Worm (Caenorhabditis elegans) whole organism, young adult: ENCODE results near the gene C23G10.11.

ENCODE experiments used
- C06A6.2 ChIP-seq: fragments of 200-800 bp; sonication (Bioruptor generic); conservative IDR thresholded peaks from 2 replicates; pipeline ENCODE4 v1.3.6; 2022; ENCODE audit warnings: missing genetic modification characterization, missing compliant biosample characterization
- D2030.7 ChIP-seq: fragments of 200-800 bp; sonication (Bioruptor generic); IDR thresholded peaks from 2 replicates; pipeline ENCODE4 v1.3.6; 2022; ENCODE audit warnings: missing genetic modification reagents, missing genetic modification characterization, missing compliant biosample characterization
- F33H1.4 ChIP-seq: fragments of 200-800 bp; sonication (Bioruptor generic); IDR thresholded peaks from 2 replicates; pipeline ENCODE4 v1.3.6; 2022; ENCODE audit warnings: missing genetic modification reagents, missing genetic modification characterization, missing compliant biosample characterization
- F37B4.10 ChIP-seq: fragments of 200-800 bp; sonication (Bioruptor generic); IDR thresholded peaks from 2 replicates; pipeline ENCODE4 v1.3.6; 2022; ENCODE audit warnings: missing genetic modification characterization, missing compliant biosample characterization
- F49E8.2 ChIP-seq: sonication (generic microtip); optimal IDR thresholded peaks from 3 replicates; lab custom pipeline; 2017; ENCODE audit warnings: missing genetic modification characterization, mild to moderate bottlenecking, missing compliant biosample characterization, antibody characterized with exemption, moderate library complexity; ENCODE audit not compliant: insufficient read depth
- F57A8.1 ChIP-seq: fragments of 200-800 bp; sonication (Bioruptor generic); optimal IDR thresholded peaks from 2 replicates; lab custom pipeline; 2018; ENCODE audit warnings: mild to moderate bottlenecking, missing genetic modification characterization, moderate library complexity, missing compliant biosample characterization
- T26A5.8 ChIP-seq: sonication (generic microtip); optimal IDR thresholded peaks from 2 replicates; lab custom pipeline; 2016; ENCODE audit warnings: missing genetic modification characterization, missing compliant biosample characterization
- Y53G8AR.9 ChIP-seq: fragments of 200-800 bp; sonication (Bioruptor generic); conservative IDR thresholded peaks from 2 replicates; pipeline ENCODE4 v1.3.6; 2022; ENCODE audit warnings: missing genetic modification reagents, missing genetic modification characterization, missing compliant biosample characterization
- Y56A3A.18 ChIP-seq: fragments of 200-800 bp; sonication (Bioruptor generic); IDR thresholded peaks from 2 replicates; pipeline ENCODE4 v1.3.6; 2022; ENCODE audit warnings: missing genetic modification reagents, missing genetic modification characterization, missing compliant biosample characterization
- aptf-3 ChIP-seq: fragments of 200-800 bp; sonication (Bioruptor generic); IDR thresholded peaks from 2 replicates; pipeline ENCODE4 v1.3.6; 2022; ENCODE audit warnings: missing genetic modification characterization, missing compliant biosample characterization
- attf-5 ChIP-seq: fragments of 200-800 bp; sonication (Bioruptor generic); optimal IDR thresholded peaks from 2 replicates; lab custom pipeline; 2018; ENCODE audit warnings: mild to moderate bottlenecking, missing genetic modification characterization, missing compliant biosample characterization
- bed-1 ChIP-seq: fragments of 200-800 bp; sonication (Bioruptor generic); IDR thresholded peaks from 2 replicates; pipeline ENCODE4 v1.3.6; 2022; ENCODE audit warnings: missing genetic modification reagents, missing genetic modification characterization, missing compliant biosample characterization
- cebp-1 ChIP-seq, 2 experiments: fragments of 200-800 bp in 1 of 2; sonication (Bioruptor generic) in 1 of 2; sonication (generic microtip) in 1 of 2; IDR thresholded peaks in 1 of 2; optimal IDR thresholded peaks in 1 of 2; 2 replicates each; pipeline versions ENCODE4 v1.3.6 to Lab custom; 2017 to 2022; ENCODE audit warnings: missing compliant biosample characterization in 2 of 2, missing genetic modification characterization in 2 of 2, mild to moderate bottlenecking in 1 of 2, missing genetic modification reagents in 1 of 2, moderate library complexity in 1 of 2
- cebp-2 ChIP-seq: fragments of 200-800 bp; sonication (Bioruptor generic); IDR thresholded peaks from 2 replicates; pipeline ENCODE4 v1.3.6; 2022; ENCODE audit warnings: missing genetic modification characterization, missing compliant biosample characterization
- ceh-100 ChIP-seq: fragments of 200-800 bp; sonication (Bioruptor generic); IDR thresholded peaks from 2 replicates; pipeline ENCODE4 v1.3.6; 2022; ENCODE audit warnings: missing genetic modification reagents, missing genetic modification characterization, missing compliant biosample characterization
- ceh-58 ChIP-seq: fragments of 200-800 bp; sonication (Bioruptor generic); IDR thresholded peaks from 2 replicates; pipeline ENCODE4 v1.3.6; 2022; ENCODE audit warnings: missing genetic modification characterization, missing compliant biosample characterization
- ceh-79 ChIP-seq: sonication (generic microtip); optimal IDR thresholded peaks from 2 replicates; lab custom pipeline; 2017; ENCODE audit warnings: mild to moderate bottlenecking, missing genetic modification characterization, missing compliant biosample characterization
- ceh-91 ChIP-seq: fragments of 200-800 bp; sonication (Bioruptor generic); IDR thresholded peaks from 2 replicates; pipeline ENCODE4 v1.3.6; 2022; ENCODE audit warnings: missing genetic modification reagents, missing genetic modification characterization, missing compliant biosample characterization
- dox-1 ChIP-seq: fragments of 200-800 bp; sonication (Bioruptor generic); IDR thresholded peaks from 2 replicates; pipeline ENCODE4 v1.3.6; 2022; ENCODE audit warnings: missing genetic modification reagents, missing genetic modification characterization, missing compliant biosample characterization
- dpff-1 ChIP-seq: sonication (generic microtip); optimal IDR thresholded peaks from 2 replicates; lab custom pipeline; 2017; ENCODE audit warnings: mild to moderate bottlenecking, missing genetic modification characterization, missing compliant biosample characterization
- ets-4 ChIP-seq: fragments of 200-800 bp; sonication (Bioruptor generic); optimal IDR thresholded peaks from 2 replicates; lab custom pipeline; 2018; ENCODE audit warnings: mild to moderate bottlenecking, missing genetic modification characterization, missing compliant biosample characterization
- him-1 ChIP-seq: sonication (generic microtip); optimal IDR thresholded peaks from 2 replicates; lab custom pipeline; 2016; ENCODE audit warnings: missing genotype, missing genetic modification reagents, missing genetic modification characterization, missing compliant biosample characterization
- hlh-12 ChIP-seq: sonication (generic microtip); optimal IDR thresholded peaks from 2 replicates; lab custom pipeline; 2016; ENCODE audit warnings: missing genetic modification characterization, missing compliant biosample characterization
- hmg-1.2 ChIP-seq: fragments of 200-800 bp; sonication (Bioruptor generic); IDR thresholded peaks from 2 replicates; pipeline ENCODE4 v1.3.6; 2022; ENCODE audit warnings: missing genetic modification reagents, missing genetic modification characterization, missing compliant biosample characterization
- hmg-20 ChIP-seq: fragments of 200-800 bp; sonication (Bioruptor generic); IDR thresholded peaks from 2 replicates; pipeline ENCODE4 v1.3.6; 2022; ENCODE audit warnings: missing genetic modification reagents, missing genetic modification characterization, missing compliant biosample characterization
- hsf-1 ChIP-seq: fragments of 200-800 bp; sonication (Bioruptor generic); IDR thresholded peaks from 2 replicates; pipeline ENCODE4 v1.3.6; 2022; ENCODE audit warnings: missing genetic modification reagents, missing genetic modification characterization, missing compliant biosample characterization
- lag-1 ChIP-seq: fragments of 200-800 bp; sonication (Bioruptor generic); IDR thresholded peaks from 2 replicates; pipeline ENCODE4 v1.3.6; 2022; ENCODE audit warnings: missing genetic modification reagents, missing genetic modification characterization, missing compliant biosample characterization
- let-526 ChIP-seq: fragments of 200-800 bp; sonication (Bioruptor generic); IDR thresholded peaks from 2 replicates; pipeline ENCODE4 v1.3.6; 2022; ENCODE audit warnings: missing genetic modification reagents, missing genetic modification characterization, missing compliant biosample characterization
- lsl-1 ChIP-seq: fragments of 200-800 bp; sonication (Bioruptor generic); optimal IDR thresholded peaks from 2 replicates; lab custom pipeline; 2018; ENCODE audit warnings: mild to moderate bottlenecking, missing genetic modification characterization, moderate library complexity, missing compliant biosample characterization
- mes-4 ChIP-seq: sonication (generic microtip); optimal IDR thresholded peaks from 2 replicates; lab custom pipeline; 2016; ENCODE audit warnings: missing genotype, missing genetic modification characterization, missing compliant biosample characterization
- nhr-80 ChIP-seq: sonication (generic microtip); optimal IDR thresholded peaks from 2 replicates; lab custom pipeline; 2016; ENCODE audit warnings: missing genetic modification characterization, missing compliant biosample characterization
- nhr-90 ChIP-seq: sonication (generic microtip); optimal IDR thresholded peaks from 2 replicates; lab custom pipeline; 2016; ENCODE audit warnings: missing genotype, mild to moderate bottlenecking, missing genetic modification characterization, missing compliant biosample characterization
- pbrm-1 ChIP-seq: fragments of 200-800 bp; sonication (Bioruptor generic); IDR thresholded peaks from 2 replicates; pipeline ENCODE4 v1.3.6; 2022; ENCODE audit warnings: missing genetic modification reagents, missing genetic modification characterization, missing compliant biosample characterization
- pha-4 ChIP-seq: fragments of 150-350 bp; sonication (generic microtip); optimal IDR thresholded peaks from 2 replicates; lab custom pipeline; 2014; ENCODE audit warnings: missing biosample characterization, missing genetic modification reagents, missing genetic modification characterization
- rec-8 ChIP-seq, 2 experiments: sonication (generic microtip); optimal IDR thresholded peaks; 2 replicates each; lab custom pipeline; 2016; ENCODE audit warnings: mild to moderate bottlenecking in 2 of 2, missing genetic modification characterization in 2 of 2, missing genetic modification reagents in 2 of 2, missing genotype in 2 of 2, missing biosample characterization in 1 of 2, missing compliant biosample characterization in 1 of 2, moderate library complexity in 1 of 2
- sea-2 ChIP-seq: fragments of 200-800 bp; sonication (Bioruptor generic); IDR thresholded peaks from 2 replicates; pipeline ENCODE4 v1.3.6; 2022; ENCODE audit warnings: missing genetic modification characterization, missing compliant biosample characterization
- snpc-1.3 ChIP-seq: sonication (generic microtip); optimal IDR thresholded peaks from 2 replicates; lab custom pipeline; 2017; ENCODE audit warnings: missing genetic modification characterization, mild to moderate bottlenecking, missing compliant biosample characterization, antibody characterized with exemption, moderate library complexity, missing genotype, missing genetic modification reagents; ENCODE audit not compliant: insufficient read depth
- snpc-4 ChIP-seq, 5 experiments: fragments of 150-350 bp in 1 of 5; sonication (generic microtip) in 4 of 5; optimal IDR thresholded peaks; 2 replicates each; lab custom pipeline; 2014 to 2018; ENCODE audit warnings: missing genetic modification characterization in 5 of 5, missing biosample characterization in 3 of 5, antibody characterized with exemption in 2 of 5, mild to moderate bottlenecking in 2 of 5, missing compliant biosample characterization in 2 of 5, missing genotype in 2 of 5, moderate library complexity in 2 of 5, missing genetic modification reagents in 1 of 5
- somi-1 ChIP-seq: fragments of 200-800 bp; sonication (Bioruptor generic); optimal IDR thresholded peaks from 2 replicates; lab custom pipeline; 2018; ENCODE audit warnings: mild to moderate bottlenecking, missing genetic modification characterization, missing compliant biosample characterization
- tlf-1 ChIP-seq: fragments of 200-800 bp; sonication (Bioruptor generic); optimal IDR thresholded peaks from 2 replicates; lab custom pipeline; 2018; ENCODE audit warnings: mild to moderate bottlenecking, missing genetic modification characterization, missing compliant biosample characterization
- unc-62 ChIP-seq: fragments of 150-350 bp; optimal IDR thresholded peaks from 2 replicates; lab custom pipeline; 2014; ENCODE audit warnings: missing biosample characterization, missing genetic modification reagents, missing genetic modification characterization
- zfh-2 ChIP-seq: fragments of 200-800 bp; sonication (Bioruptor generic); conservative IDR thresholded peaks from 2 replicates; pipeline ENCODE4 v1.3.6; 2022; ENCODE audit warnings: missing genetic modification reagents, missing genetic modification characterization, missing compliant biosample characterization
- zim-3 ChIP-seq: sonication (generic microtip); optimal IDR thresholded peaks from 2 replicates; lab custom pipeline; 2017; ENCODE audit warnings: mild to moderate bottlenecking, missing genetic modification characterization, moderate library complexity, missing compliant biosample characterization
- ztf-22 ChIP-seq: fragments of 200-800 bp; sonication (Bioruptor generic); optimal IDR thresholded peaks from 2 replicates; lab custom pipeline; 2018; ENCODE audit warnings: mild to moderate bottlenecking, missing genetic modification characterization, moderate library complexity, missing compliant biosample characterization
- ztf-3 ChIP-seq: fragments of 200-800 bp; sonication (Bioruptor generic); optimal IDR thresholded peaks from 2 replicates; lab custom pipeline; 2018; ENCODE audit warnings: mild to moderate bottlenecking, missing genetic modification characterization, missing compliant biosample characterization

Gene C23G10.11

DNA sequence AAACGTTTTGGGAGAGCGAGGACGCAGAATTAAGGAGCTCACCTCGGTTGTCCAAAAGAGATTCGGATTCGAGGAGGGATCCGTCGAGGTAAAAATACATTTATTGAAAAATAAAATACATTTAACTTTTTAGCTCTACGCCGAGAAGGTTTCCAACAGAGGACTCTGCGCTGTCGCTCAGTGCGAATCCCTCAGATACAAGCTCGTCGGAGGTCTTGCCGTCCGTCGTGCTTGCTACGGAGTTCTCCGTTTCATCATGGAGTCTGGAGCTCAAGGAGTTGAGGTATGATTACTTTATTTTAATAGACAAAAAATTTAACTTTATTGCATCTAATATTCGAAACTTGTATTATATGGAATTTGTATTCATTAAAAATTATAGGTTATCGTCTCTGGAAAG lies 8.3 kb downstream of the C23G10.11 start:
- TF ChIP-seq lag-1: no peak
- TF ChIP-seq dox-1 (GFP tag; lab: Robert Waterston, UW): peak; percentile 56; the same call in 1 of the 2 replicates
- no peak for TF ChIP-seq C06A6.2
- no peak for TF ChIP-seq hmg-20
- no peak for TF ChIP-seq zim-3 (tag; lab: Kevin White, UChicago)
- 0 out of 2 replicates have a peak, but pooled peaks have one; percentile 57 for TF ChIP-seq ceh-58 (GFP tag; lab: Robert Waterston, UW)
- TF ChIP-seq D2030.7 (GFP tag; lab: Robert Waterston, UW): peak; percentile 18; the same call in 1 of the 2 replicates
- TF ChIP-seq zfh-2 (GFP tag; lab: Robert Waterston, UW): peak; percentile 49
- TF ChIP-seq sea-2 (GFP tag; lab: Robert Waterston, UW): no peak
- TF ChIP-seq mes-4: no peak
- no peak for TF ChIP-seq F37B4.10 (GFP tag; lab: Robert Waterston, UW)
- TF ChIP-seq F33H1.4 (GFP tag; lab: Robert Waterston, UW): peak; percentile 26; the same call in 1 of the 2 replicates
- TF ChIP-seq tlf-1 (GFP tag; lab: Kevin White, UChicago): no peak
- no peak for TF ChIP-seq ztf-22 (GFP tag; lab: Kevin White, UChicago)
- TF ChIP-seq ztf-3 (GFP tag; lab: Kevin White, UChicago): no peak
- TF ChIP-seq ceh-79 (tag; lab: Kevin White, UChicago): no peak

DNA sequence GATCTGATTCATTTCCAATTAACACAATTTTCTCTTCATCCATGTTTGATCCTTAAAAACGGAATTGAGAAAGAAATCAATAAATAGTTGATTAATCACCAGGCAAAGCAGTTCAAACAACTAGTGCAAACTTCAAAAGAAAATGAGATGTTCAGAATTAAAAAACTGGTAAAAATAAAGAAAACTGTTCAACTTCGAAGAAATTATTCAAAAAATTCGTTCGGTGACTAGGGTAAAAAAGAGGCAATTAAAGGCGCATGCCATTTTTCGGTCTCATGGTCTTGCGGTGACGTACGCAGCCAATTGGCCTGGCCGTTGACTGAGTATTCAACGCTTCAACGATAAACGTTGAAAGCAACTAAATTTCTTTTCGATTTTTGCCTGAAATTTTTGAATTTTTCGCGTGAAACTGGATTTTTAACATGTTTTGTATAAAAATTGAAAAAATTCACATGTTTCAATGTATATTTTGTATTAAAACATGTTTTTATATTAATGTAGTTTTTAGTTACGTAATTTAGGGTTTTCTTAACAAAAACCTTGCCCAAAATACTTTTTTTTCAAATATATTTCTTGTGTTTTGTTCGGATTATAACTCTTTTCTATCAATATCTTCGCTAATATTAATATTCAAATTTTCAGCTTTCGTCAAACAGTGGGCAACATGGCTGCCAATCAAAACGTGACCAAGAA lies 9.1 kb downstream of the C23G10.11 start, which contains the start of the genes sna-3 and rps-3:
sna-3 (minus strand) TSS at position 51 of the 693 bp plus-strand sequence.
rps-3 (plus strand) TSS at position 643 of the 693 bp plus-strand sequence.
- TF ChIP-seq hsf-1 (GFP tag; lab: Robert Waterston, UW): peak; percentile 58; the same call in 1 of the 2 replicates
- peak; percentile 54 for TF ChIP-seq nhr-80 (tag; lab: Kevin White, UChicago)
- TF ChIP-seq F57A8.1: no peak
- peak; percentile 14 for TF ChIP-seq unc-62 (GFP tag; lab: Kevin White, UChicago)
- peak; percentile 38; the same call in 1 of the 2 replicates for TF ChIP-seq ceh-91
- no peak for TF ChIP-seq somi-1 (GFP tag; lab: Kevin White, UChicago)
- no peak for TF ChIP-seq cebp-2 (GFP tag; lab: Robert Waterston, UW)
- TF ChIP-seq him-1 (tag; lab: Kevin White, UChicago): no peak
- peak; percentile 69 for TF ChIP-seq F49E8.2
- TF ChIP-seq let-526: no peak
- TF ChIP-seq tlf-1 (GFP tag; lab: Kevin White, UChicago): peak; percentile 31
- TF ChIP-seq aptf-3 (GFP tag; lab: Robert Waterston, UW): no peak
- no peak for TF ChIP-seq Y53G8AR.9
- TF ChIP-seq bed-1 (GFP tag; lab: Robert Waterston, UW): no peak
- TF ChIP-seq hmg-1.2 (GFP tag; lab: Robert Waterston, UW): peak; percentile 86
- TF ChIP-seq lsl-1 (GFP tag; lab: Kevin White, UChicago): peak; percentile 58
- TF ChIP-seq cebp-1 (GFP tag; IDR thresholded peaks at IDR 0.05; lab: Robert Waterston, UW): 0 out of 2 replicates have a peak, but pooled peaks have one; percentile 13
- peak; percentile 62 for TF ChIP-seq cebp-1 (tag; optimal IDR thresholded peaks at IDR 0.05; lab: Kevin White, UChicago)
- peak; percentile 83 for TF ChIP-seq attf-5 (GFP tag; lab: Kevin White, UChicago)
- TF ChIP-seq sea-2 (GFP tag; lab: Robert Waterston, UW): no peak
- peak; percentile 10 for TF ChIP-seq snpc-4 (GFP tag; optimal IDR thresholded peaks at IDR 0.05; lab: Kevin White, UChicago)
- TF ChIP-seq snpc-4 (tag; optimal IDR thresholded peaks at IDR 0.05; lab: Kevin White, UChicago): peak; percentile 26 to 69 (median 42)
- TF ChIP-seq Y56A3A.18: no peak
- peak; percentile 64; the same call in 1 of the 2 replicates for TF ChIP-seq pbrm-1
- peak; percentile 93 for TF ChIP-seq F33H1.4 (GFP tag; lab: Robert Waterston, UW)
- TF ChIP-seq nhr-90 (tag; lab: Kevin White, UChicago): no peak
- TF ChIP-seq dpff-1: no peak
- TF ChIP-seq pha-4 (tag; lab: Kevin White, UChicago): no peak
- no peak for TF ChIP-seq T26A5.8 (tag; lab: Kevin White, UChicago)
- TF ChIP-seq ets-4 (GFP tag; lab: Kevin White, UChicago): no peak
- no peak for TF ChIP-seq rec-8 (tag; optimal IDR thresholded peaks at IDR 0.05; lab: Kevin White, UChicago)
- TF ChIP-seq snpc-1.3 (tag; lab: Kevin White, UChicago): peak; percentile 55
- TF ChIP-seq hlh-12 (tag; lab: Kevin White, UChicago): no peak
- no peak for TF ChIP-seq ceh-100
